Worm (Caenorhabditis elegans) whole organism, early embryonic: ENCODE results near the gene hpo-10.

ENCODE experiments used
- B0310.2 ChIP-seq: sonication (generic microtip); optimal IDR thresholded peaks from 2 replicates; lab custom pipeline; 2016; ENCODE audit warnings: mild to moderate bottlenecking, missing genetic modification characterization, missing compliant biosample characterization
- ama-1 ChIP-seq: fragments of 150-350 bp; optimal IDR thresholded peaks from 2 replicates; lab custom pipeline; 2014
- ceh-13 ChIP-seq: fragments of 200-800 bp; sonication (Bioruptor generic); optimal IDR thresholded peaks from 2 replicates; lab custom pipeline; 2018; ENCODE audit warnings: mild to moderate bottlenecking, missing genetic modification characterization, missing compliant biosample characterization
- ceh-36 ChIP-seq: sonication (generic microtip); optimal IDR thresholded peaks from 2 replicates; lab custom pipeline; 2016; ENCODE audit warnings: missing genetic modification characterization, inconsistent platforms, missing compliant biosample characterization
- hmg-4 ChIP-seq: fragments of 200-800 bp; sonication (Bioruptor generic); optimal IDR thresholded peaks from 2 replicates; lab custom pipeline; 2018; ENCODE audit warnings: mild to moderate bottlenecking, missing genetic modification characterization, missing compliant biosample characterization
- hnd-1 ChIP-seq: sonication (generic microtip); optimal IDR thresholded peaks from 2 replicates; lab custom pipeline; 2016; ENCODE audit warnings: missing genetic modification characterization, missing compliant biosample characterization
- scrt-1 ChIP-seq: fragments of 200-800 bp; sonication (Bioruptor generic); IDR thresholded peaks from 2 replicates; pipeline ENCODE4 v1.3.6; 2022; ENCODE audit warnings: missing genetic modification characterization, missing compliant biosample characterization
- sea-1 ChIP-seq: fragments of 200-800 bp; sonication (Bioruptor generic); conservative IDR thresholded peaks from 2 replicates; pipeline ENCODE4 v1.3.6; 2022; ENCODE audit warnings: missing genetic modification characterization, missing compliant biosample characterization

DNA sequence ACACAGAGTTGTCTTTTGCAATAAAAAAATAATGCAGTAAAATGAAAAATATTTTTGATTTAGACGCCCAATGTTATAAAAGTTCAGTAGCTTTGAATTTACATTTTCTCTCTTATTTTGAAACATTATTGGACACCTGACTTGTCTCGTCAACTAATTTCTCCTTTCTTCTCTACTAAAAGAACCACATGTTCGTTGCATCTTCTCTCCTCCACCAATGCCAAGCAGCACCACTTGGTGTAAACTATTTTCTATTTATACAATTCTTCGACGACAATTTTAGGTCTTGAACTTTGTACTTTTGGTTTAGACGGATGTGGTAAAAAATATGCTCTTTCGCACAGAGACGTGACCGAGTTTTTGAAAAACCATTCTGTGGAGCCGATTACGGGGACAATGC lies 51.4 kb downstream of the hpo-10 start:
- TF ChIP-seq ceh-13 (GFP tag; lab: Kevin White, UChicago) (no peak), B0310.2 (tag; lab: Kevin White, UChicago) (no peak), sea-1 (GFP tag; lab: Robert Waterston, UW) (no peak), ama-1 (no peak), ceh-36 (tag; lab: Kevin White, UChicago) (no peak), scrt-1 (GFP tag; lab: Robert Waterston, UW) (no peak), hnd-1 (tag; lab: Kevin White, UChicago) (no peak), hmg-4 (GFP tag; lab: Kevin White, UChicago) (no peak)
